Worm (Caenorhabditis elegans): ENCODE measurements around the gene sra-38.

DNA sequence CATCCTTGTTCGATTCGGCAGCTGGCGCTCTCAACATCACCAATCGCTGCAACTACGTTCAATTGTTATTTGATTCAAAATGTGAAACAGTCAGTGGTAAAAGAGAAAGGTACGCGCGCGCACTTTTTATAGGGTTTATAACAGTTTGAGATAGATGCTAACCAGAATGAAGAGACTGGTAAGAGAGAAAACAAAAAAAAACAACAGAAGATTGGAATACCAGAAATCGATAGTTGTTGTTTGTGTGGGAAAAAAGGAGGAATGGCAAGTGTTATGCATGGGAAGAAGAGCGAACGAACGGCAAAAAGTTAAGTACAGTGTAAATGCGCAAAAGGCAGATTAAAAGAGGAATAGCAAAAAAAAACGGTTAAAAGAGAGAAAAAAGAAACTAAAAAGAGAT lies 9.9 kb upstream of the sra-38 start, which contains the start of gene Y26E6A.3:
- TF ChIP-seq pat-9 (tag; optimal IDR thresholded peaks at IDR 0.05) = no peak
- TF ChIP-seq C08G9.2 (tag; optimal IDR thresholded peaks at IDR 0.05) = no peak
- TF ChIP-seq hlh-30 (tag; optimal IDR thresholded peaks at IDR 0.05; ENCODE audit: insufficient read depth) = no peak
- no peak for TF ChIP-seq pha-4 (tag; optimal IDR thresholded peaks at IDR 0.05)
- TF ChIP-seq unc-55 (GFP tag; optimal IDR thresholded peaks at IDR 0.05) = no peak
- no peak for TF ChIP-seq fkh-10 (GFP tag; optimal IDR thresholded peaks at IDR 0.05)
- TF ChIP-seq ceh-34 (tag; optimal IDR thresholded peaks at IDR 0.05) = no peak
- TF ChIP-seq sdc-2 (tag; optimal IDR thresholded peaks at IDR 0.05) = no peak
- TF ChIP-seq tbx-2 (tag; optimal IDR thresholded peaks at IDR 0.05) = no peak

All from whole organism, late embryonic.